Fruit fly (Drosophila melanogaster): ENCODE results near the gene CG12496.

CG12496 gene

dm6 chrX:2443798-2444197 lies 33.1 kb upstream of the CG12496 start, which contains the start of gene tko (continued):
- no peak for TF ChIP-seq Gsc (GFP tag; IDR thresholded peaks at IDR 0.05)
- no peak for TF ChIP-seq CG4854 (GFP tag; optimal IDR thresholded peaks at IDR 0.05)
- no peak for TF ChIP-seq CG15269 (tag; optimal IDR thresholded peaks at IDR 0.05)
- TF ChIP-seq Lim3 (GFP tag; IDR thresholded peaks at IDR 0.05) = no peak
- peak; percentile 14 for TF ChIP-seq CG15601 (tag; optimal IDR thresholded peaks at IDR 0.05)
- TF ChIP-seq slp2 (GFP tag; optimal IDR thresholded peaks at IDR 0.05) = no peak
- peak; percentile 84 for TF ChIP-seq CG14860 (GFP tag; IDR thresholded peaks at IDR 0.05; ENCODE audit: partially characterized antibody)
- no peak for TF ChIP-seq ash1 (GFP tag; optimal IDR thresholded peaks at IDR 0.05)
- peak; percentile 87 for TF ChIP-seq HLH4C (GFP tag; IDR thresholded peaks at IDR 0.05; ENCODE audit: partially characterized antibody)
- no peak for TF ChIP-seq CkIIα-i1 (GFP tag; IDR thresholded peaks at IDR 0.05)
- no peak for TF ChIP-seq eve (GFP tag; optimal IDR thresholded peaks at IDR 0.05)
- TF ChIP-seq Hand (GFP tag; optimal IDR thresholded peaks at IDR 0.05) = no peak
- TF ChIP-seq crp (GFP tag; optimal IDR thresholded peaks at IDR 0.05) = peak; percentile 88 to 99
- peak; percentile 91 for TF ChIP-seq zen2 (GFP tag; IDR thresholded peaks at IDR 0.05; ENCODE audit: partially characterized antibody)
- no peak for TF ChIP-seq da (GFP tag; optimal IDR thresholded peaks at IDR 0.05)
- no peak for TF ChIP-seq MTF-1 (GFP tag; optimal IDR thresholded peaks at IDR 0.05; ENCODE audit: borderline replicate concordance)
- TF ChIP-seq CG17568 (GFP tag; optimal IDR thresholded peaks at IDR 0.05) = no peak
- peak; percentile 35 for TF ChIP-seq CG9876 (GFP tag; optimal IDR thresholded peaks at IDR 0.05)
- TF ChIP-seq Myb (GFP tag; optimal IDR thresholded peaks at IDR 0.05) = peak; percentile 91
- no peak for TF ChIP-seq ham (GFP tag; IDR thresholded peaks at IDR 0.05)
- TF ChIP-seq insv (GFP tag; optimal IDR thresholded peaks at IDR 0.05) = peak in 1 of 2 experiments; percentile 97
- no peak for TF ChIP-seq CG3065 (GFP tag; optimal IDR thresholded peaks at IDR 0.05)
- TF ChIP-seq Awh (GFP tag; IDR thresholded peaks at IDR 0.05) = no peak
- TF ChIP-seq CG6854 (GFP tag; optimal IDR thresholded peaks at IDR 0.05) = no peak
- no peak for TF ChIP-seq CG18476 (GFP tag; optimal IDR thresholded peaks at IDR 0.05)
- TF ChIP-seq Meics (GFP tag; optimal IDR thresholded peaks at IDR 0.05) = no peak
- no peak for TF ChIP-seq CG12219 (GFP tag; optimal IDR thresholded peaks at IDR 0.05)
- TF ChIP-seq chinmo (GFP tag; IDR thresholded peaks at IDR 0.05; ENCODE audit: partially characterized antibody) = peak; percentile 79; the same call in 2 of the 4 replicates
- no peak for TF ChIP-seq Oaz (GFP tag; IDR thresholded peaks at IDR 0.05)
- no peak for TF ChIP-seq ind (GFP tag; optimal IDR thresholded peaks at IDR 0.05)
- no peak for TF ChIP-seq grn (GFP tag; optimal IDR thresholded peaks at IDR 0.05)
- TF ChIP-seq caup (GFP tag; optimal IDR thresholded peaks at IDR 0.05; ENCODE audit: severe bottlenecking) = no peak
- no peak for TF ChIP-seq gem (tag; optimal IDR thresholded peaks at IDR 0.05)
- peak; percentile 5 for TF ChIP-seq lilli (GFP tag; optimal IDR thresholded peaks at IDR 0.05)
- TF ChIP-seq CG1603 (tag; optimal IDR thresholded peaks at IDR 0.05) = peak; percentile 88
- no peak for TF ChIP-seq CG6175 (GFP tag; IDR thresholded peaks at IDR 0.05)
- no peak for TF ChIP-seq Ets65A (GFP tag)
- TF ChIP-seq CG2199 (GFP tag; IDR thresholded peaks at IDR 0.05) = no peak
- TF ChIP-seq psq (GFP tag; optimal IDR thresholded peaks at IDR 0.05) = no peak
- TF ChIP-seq Trl (optimal IDR thresholded peaks at IDR 0.05) = no peak
- TF ChIP-seq Trl (GFP tag; optimal IDR thresholded peaks at IDR 0.05) = no peak
- TF ChIP-seq stwl (tag; optimal IDR thresholded peaks at IDR 0.05) = no peak
- TF ChIP-seq Nf-YA (GFP tag; IDR thresholded peaks at IDR 0.05) = no peak
- TF ChIP-seq CG8924 (tag; optimal IDR thresholded peaks at IDR 0.05) = no peak
- TF ChIP-seq ac (GFP tag; optimal IDR thresholded peaks at IDR 0.05) = no peak
- TF ChIP-seq Six4 (GFP tag; optimal IDR thresholded peaks at IDR 0.05) = no peak
- TF ChIP-seq croc (GFP tag; conservative IDR thresholded peaks at IDR 0.05) = no peak
- TF ChIP-seq mam (GFP tag; optimal IDR thresholded peaks at IDR 0.05) = peak; percentile 25
- peak; percentile 91 for TF ChIP-seq vnd (GFP tag; IDR thresholded peaks at IDR 0.05; ENCODE audit: partially characterized antibody)
- no peak for TF ChIP-seq maf-S (GFP tag; optimal IDR thresholded peaks at IDR 0.05)
- no peak for TF ChIP-seq tgo (GFP tag; IDR thresholded peaks at IDR 0.05)
- TF ChIP-seq CG11093 (GFP tag; IDR thresholded peaks at IDR 0.05) = no peak

Measured in whole organism, embryonic.